Worm (Caenorhabditis elegans): ENCODE data around the gene col-77.

DNA sequence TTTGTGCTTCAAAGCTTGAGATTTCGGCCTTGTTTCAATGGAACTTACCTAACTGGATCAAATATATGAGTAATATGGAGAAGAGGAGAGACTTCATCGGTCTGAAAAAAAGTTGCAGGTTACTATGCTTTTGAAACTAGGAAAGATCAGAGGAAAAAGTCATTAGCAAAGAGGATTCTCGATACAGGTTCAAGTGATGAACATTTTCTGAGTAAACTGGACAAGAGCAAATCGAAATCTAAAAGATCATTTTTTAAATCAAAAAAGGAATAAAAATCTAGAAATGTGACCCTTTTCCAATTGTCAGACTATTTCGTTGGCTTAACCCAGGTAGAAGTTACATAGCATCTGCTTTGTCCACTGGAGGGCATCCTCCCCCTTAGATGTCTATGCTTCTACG lies 45.6 kb upstream of the col-77 start, which contains the start of gene skpo-1:
- TF ChIP-seq unc-62 (GFP tag; optimal IDR thresholded peaks at IDR 0.05), result no peak
- no peak for TF ChIP-seq lsy-2 (tag; optimal IDR thresholded peaks at IDR 0.05)
- no peak for TF ChIP-seq mdl-1 (tag; optimal IDR thresholded peaks at IDR 0.05)
- no peak for TF ChIP-seq nhr-11 (tag; optimal IDR thresholded peaks at IDR 0.05)
- no peak for TF ChIP-seq blmp-1 (tag; optimal IDR thresholded peaks at IDR 0.05; ENCODE audit: insufficient read depth)
- no peak for TF ChIP-seq aly-2 (tag; optimal IDR thresholded peaks at IDR 0.05)

Data from whole organism, L2 larva.